Fruit fly (Drosophila melanogaster): ENCODE measurements around the gene CG34109.

- TF ChIP-seq psq (optimal IDR thresholded peaks at IDR 0.05) = no peak
- TF ChIP-seq usp (GFP tag; optimal IDR thresholded peaks at IDR 0.05) = no peak
These were observed 60.5 kb downstream of the CG34109 start for dm6 chr2L:10154395-10154794.
